Worm (Caenorhabditis elegans): Measurements from ENCODE around the gene cdkr-3.

- TF ChIP-seq nhr-10 (tag; optimal IDR thresholded peaks at IDR 0.05) (no peak), ztf-11 (tag; optimal IDR thresholded peaks at IDR 0.05) (no peak), snpc-4 (tag; optimal IDR thresholded peaks at IDR 0.05) (no peak), F49E8.2 (tag; optimal IDR thresholded peaks at IDR 0.05; ENCODE audit: borderline replicate concordance) (no peak), lin-15B (tag; optimal IDR thresholded peaks at IDR 0.05) (no peak)
These were observed 19.4 kb downstream of the cdkr-3 start, which contains the start of gene mlt-4 for ce11 chrV:20289317-20289716.

Data from whole organism, L4 larva.